Fruit fly (Drosophila melanogaster): Measurements from ENCODE around the gene CG15172.

- TF ChIP-seq CG7045 (GFP tag; optimal IDR thresholded peaks at IDR 0.05) (no peak), CG1620 (GFP tag; optimal IDR thresholded peaks at IDR 0.05) (no peak), cic (GFP tag; optimal IDR thresholded peaks at IDR 0.05) (peak; percentile 9)
These were observed 5.1 kb downstream of the CG15172 start, which contains the start of gene Sidpn for dm6 chr2L:19027246-19027886.

Measured in whole organism, adult.